Fruit fly (Drosophila melanogaster) whole organism, prepupa: Measurements from ENCODE around the gene Sos.

Source experiments
- Blimp-1 ChIP-seq: fragments of 200-800 bp; sonication (Bioruptor generic); optimal IDR thresholded peaks from 3 replicates; lab custom pipeline; 2017; ENCODE audit warnings: missing biosample characterization, missing genetic modification characterization, mild to moderate bottlenecking, moderate library complexity, missing genetic modification reagents
- CG10669 ChIP-seq: fragments of 200-800 bp; sonication (Bioruptor generic); optimal IDR thresholded peaks from 3 replicates; lab custom pipeline; 2018; ENCODE audit warnings: missing biosample characterization, mild to moderate bottlenecking, missing genetic modification characterization, moderate library complexity
- CG11294 ChIP-seq: fragments of 200-800 bp; sonication (Bioruptor generic); IDR thresholded peaks from 2 replicates; pipeline ENCODE4 v1.3.6; 2022; ENCODE audit warnings: missing biosample characterization, missing genetic modification characterization
- CG11762 ChIP-seq: fragments of 200-800 bp; sonication (Bioruptor generic); optimal IDR thresholded peaks from 3 replicates; lab custom pipeline; 2016; ENCODE audit warnings: missing biosample characterization, missing genetic modification characterization; ENCODE audit not compliant: insufficient read depth
- CG3032 ChIP-seq: fragments of 200-800 bp; optimal IDR thresholded peaks from 2 replicates; lab custom pipeline; 2019; ENCODE audit warnings: missing biosample characterization, mild to moderate bottlenecking, missing genetic modification characterization, moderate library complexity
- CG32006 ChIP-seq: fragments of 200-800 bp; sonication (Bioruptor generic); optimal IDR thresholded peaks from 3 replicates; lab custom pipeline; 2017; ENCODE audit warnings: missing biosample characterization, mild to moderate bottlenecking, missing genetic modification characterization
- CG34406 ChIP-seq: fragments of 200-800 bp; sonication (Bioruptor generic); optimal IDR thresholded peaks from 3 replicates; lab custom pipeline; 2016; ENCODE audit warnings: missing biosample characterization, missing genetic modification characterization
- CG6276 ChIP-seq: fragments of 200-800 bp; sonication (Bioruptor generic); optimal IDR thresholded peaks from 2 replicates; lab custom pipeline; 2017; ENCODE audit warnings: missing biosample characterization, mild to moderate bottlenecking, missing genetic modification characterization
- CG6792 ChIP-seq: fragments of 200-800 bp; sonication (Bioruptor generic); optimal IDR thresholded peaks from 3 replicates; lab custom pipeline; 2016; ENCODE audit warnings: missing biosample characterization, missing genetic modification characterization
- CG6808 ChIP-seq: fragments of 200-800 bp; sonication (Bioruptor generic); optimal IDR thresholded peaks from 3 replicates; lab custom pipeline; 2017; ENCODE audit warnings: missing biosample characterization, missing genetic modification characterization, mild to moderate bottlenecking, moderate library complexity, missing genetic modification reagents
- CG6854 ChIP-seq: fragments of 200-800 bp; sonication (Bioruptor generic); optimal IDR thresholded peaks from 2 replicates; lab custom pipeline; 2017; ENCODE audit warnings: missing biosample characterization, mild to moderate bottlenecking, missing genetic modification characterization
- CG9139 ChIP-seq: fragments of 200-800 bp; sonication (Bioruptor generic); optimal IDR thresholded peaks from 3 replicates; lab custom pipeline; 2017; ENCODE audit warnings: missing biosample characterization, mild to moderate bottlenecking, missing genetic modification characterization
- Eip78C ChIP-seq: fragments of 200-800 bp; sonication (Bioruptor generic); peaks from one replicate; lab custom pipeline; 2016; ENCODE audit warnings: missing biosample characterization, missing genetic modification characterization
- Hr38 ChIP-seq: sonication (Bioruptor generic); optimal IDR thresholded peaks from 2 replicates; lab custom pipeline; 2016; ENCODE audit warnings: missing biosample characterization, missing genetic modification characterization
- Sox15 ChIP-seq: fragments of 200-800 bp; sonication (Bioruptor generic); optimal IDR thresholded peaks from 3 replicates; lab custom pipeline; 2016; ENCODE audit warnings: missing biosample characterization, missing genetic modification characterization
- dac ChIP-seq: fragments of 200-800 bp; sonication (Bioruptor generic); optimal IDR thresholded peaks from 2 replicates; lab custom pipeline; 2017; ENCODE audit warnings: missing biosample characterization, mild to moderate bottlenecking, missing genetic modification characterization
- eg ChIP-seq: fragments of 200-800 bp; sonication (Bioruptor generic); IDR thresholded peaks from 3 replicates; pipeline ENCODE4 v1.3.6; 2022; ENCODE audit warnings: missing biosample characterization, missing genetic modification characterization
- esn ChIP-seq: fragments of 200-800 bp; sonication (Bioruptor generic); optimal IDR thresholded peaks from 2 replicates; lab custom pipeline; 2016; ENCODE audit warnings: missing biosample characterization, mild to moderate bottlenecking, missing genetic modification characterization, moderate library complexity
- fd59A ChIP-seq: fragments of 200-800 bp; sonication (Bioruptor generic); optimal IDR thresholded peaks from 2 replicates; lab custom pipeline; 2017; ENCODE audit warnings: missing biosample characterization, mild to moderate bottlenecking, missing genetic modification characterization, missing genetic modification reagents
- fd85E ChIP-seq: fragments of 200-800 bp; sonication (Bioruptor generic); optimal IDR thresholded peaks from 3 replicates; lab custom pipeline; 2016; ENCODE audit warnings: missing biosample characterization, missing genetic modification characterization
- fkh ChIP-seq: fragments of 200-800 bp; sonication (Bioruptor generic); optimal IDR thresholded peaks from 3 replicates; lab custom pipeline; 2017; ENCODE audit warnings: missing biosample characterization, mild to moderate bottlenecking, missing genetic modification characterization, moderate library complexity
- lz ChIP-seq: fragments of 200-800 bp; sonication (Bioruptor generic); optimal IDR thresholded peaks from 3 replicates; lab custom pipeline; 2016; ENCODE audit warnings: missing biosample characterization, missing genetic modification characterization
- net ChIP-seq: fragments of 200-800 bp; sonication (Bioruptor generic); optimal IDR thresholded peaks from 3 replicates; lab custom pipeline; 2016; ENCODE audit warnings: missing biosample characterization, missing genetic modification characterization
- pdm3 ChIP-seq: fragments of 200-800 bp; sonication (Bioruptor generic); optimal IDR thresholded peaks from 3 replicates; lab custom pipeline; 2016; ENCODE audit warnings: missing biosample characterization, missing genetic modification characterization
- spab ChIP-seq: fragments of 200-800 bp; sonication (Bioruptor generic); optimal IDR thresholded peaks from 2 replicates; lab custom pipeline; 2017; ENCODE audit warnings: missing biosample characterization, mild to moderate bottlenecking, missing genetic modification characterization, missing genetic modification reagents
- ss ChIP-seq, 2 experiments: fragments of 200-800 bp; sonication (Bioruptor generic); optimal IDR thresholded peaks; 2 replicates in 1 of 2; 3 replicates in 1 of 2; lab custom pipeline; 2017 to 2018; ENCODE audit warnings: mild to moderate bottlenecking in 2 of 2, missing biosample characterization in 2 of 2, missing genetic modification characterization in 2 of 2, moderate library complexity in 1 of 2
- topi ChIP-seq: fragments of 200-800 bp; sonication (Bioruptor generic); optimal IDR thresholded peaks from 3 replicates; lab custom pipeline; 2016; ENCODE audit warnings: missing biosample characterization, missing genetic modification characterization
- vri ChIP-seq: fragments of 200-800 bp; sonication (Bioruptor generic); optimal IDR thresholded peaks from 3 replicates; lab custom pipeline; 2016; ENCODE audit warnings: missing biosample characterization, mild to moderate bottlenecking, missing genetic modification characterization

Gene Sos

DNA sequence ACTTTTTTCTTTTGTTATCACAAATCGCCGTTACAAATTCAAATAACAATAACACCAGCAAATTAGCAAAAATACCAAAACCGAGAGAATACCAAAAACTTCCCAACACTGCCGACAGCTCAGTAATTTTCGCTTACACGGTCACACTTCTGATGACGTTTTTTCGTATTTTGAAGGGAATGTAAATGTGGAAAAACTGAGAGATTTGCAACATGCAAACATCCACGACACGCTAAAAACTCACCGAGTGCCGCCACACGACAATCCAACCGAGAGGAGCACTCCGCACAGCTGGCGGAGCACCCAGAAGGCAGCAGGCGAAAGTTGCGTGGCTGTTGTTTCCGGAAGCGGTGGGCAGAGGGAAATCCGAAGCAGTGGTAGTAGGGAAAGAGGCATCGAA is 20.2 kb upstream of the Sos start, which contains the start of gene Sec71:
TSS of gene Sec71 (plus strand) at position 117 of the 400 bp plus-strand sequence.
- peak; percentile 19 for TF ChIP-seq CG6854 (GFP tag; lab: Kevin White, UChicago)
- TF ChIP-seq Sox15 (GFP tag; lab: Kevin White, UChicago): no peak
- no peak for TF ChIP-seq Hr38 (GFP tag; lab: Kevin White, UChicago)
- TF ChIP-seq lz (GFP tag; lab: Kevin White, UChicago): no peak
- peak; percentile 11 for TF ChIP-seq esn
- TF ChIP-seq CG9139: no peak
- TF ChIP-seq CG11294: no peak

DNA sequence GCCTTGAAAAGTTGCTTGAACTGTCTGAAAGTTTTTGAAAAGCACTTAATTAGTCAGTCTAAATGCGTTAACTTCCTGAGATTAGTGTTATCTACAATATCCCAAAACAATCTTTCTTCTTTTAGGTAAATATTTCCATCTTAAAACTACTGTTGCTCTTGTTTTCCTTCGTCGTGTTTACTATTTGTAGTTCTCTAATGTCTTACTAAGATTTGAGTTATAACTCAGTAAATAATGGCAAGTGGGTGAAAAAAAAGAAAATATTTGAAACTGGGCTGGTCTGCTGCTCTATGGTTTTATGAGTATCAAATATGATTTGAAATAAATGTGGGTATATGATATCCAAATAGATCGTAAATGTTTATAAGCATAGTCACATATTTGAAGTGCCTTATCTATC is 12.4 kb upstream of the Sos start:
- TF ChIP-seq fkh (GFP tag; lab: Kevin White, UChicago): peak; percentile 42
- no peak for TF ChIP-seq net (GFP tag; lab: Kevin White, UChicago)

- no peak for TF ChIP-seq pdm3 (GFP tag; lab: Kevin White, UChicago)
- no peak for TF ChIP-seq dac (GFP tag; lab: Kevin White, UChicago)
- no peak for TF ChIP-seq CG6792 (GFP tag; lab: Kevin White, UChicago)
- TF ChIP-seq eg (GFP tag; lab: Robert Waterston, UW): no peak
- no peak for TF ChIP-seq CG34406 (GFP tag; lab: Kevin White, UChicago)
- no peak for TF ChIP-seq topi
- TF ChIP-seq CG6276: no peak
- no peak for TF ChIP-seq CG3032 (tag; lab: Kevin White, UChicago)
- no peak for TF ChIP-seq fd59A (GFP tag; lab: Kevin White, UChicago)
- no peak for TF ChIP-seq ss (GFP tag; optimal IDR thresholded peaks at IDR 0.05; lab: Kevin White, UChicago)
- TF ChIP-seq lz (GFP tag; lab: Kevin White, UChicago): no peak
- TF ChIP-seq Eip78C: no peak
- TF ChIP-seq, all 60 proteins: peak for 0
Observed at dm6 chr2L:13802075-13802639, 11.5 kb upstream of the Sos start.

DNA sequence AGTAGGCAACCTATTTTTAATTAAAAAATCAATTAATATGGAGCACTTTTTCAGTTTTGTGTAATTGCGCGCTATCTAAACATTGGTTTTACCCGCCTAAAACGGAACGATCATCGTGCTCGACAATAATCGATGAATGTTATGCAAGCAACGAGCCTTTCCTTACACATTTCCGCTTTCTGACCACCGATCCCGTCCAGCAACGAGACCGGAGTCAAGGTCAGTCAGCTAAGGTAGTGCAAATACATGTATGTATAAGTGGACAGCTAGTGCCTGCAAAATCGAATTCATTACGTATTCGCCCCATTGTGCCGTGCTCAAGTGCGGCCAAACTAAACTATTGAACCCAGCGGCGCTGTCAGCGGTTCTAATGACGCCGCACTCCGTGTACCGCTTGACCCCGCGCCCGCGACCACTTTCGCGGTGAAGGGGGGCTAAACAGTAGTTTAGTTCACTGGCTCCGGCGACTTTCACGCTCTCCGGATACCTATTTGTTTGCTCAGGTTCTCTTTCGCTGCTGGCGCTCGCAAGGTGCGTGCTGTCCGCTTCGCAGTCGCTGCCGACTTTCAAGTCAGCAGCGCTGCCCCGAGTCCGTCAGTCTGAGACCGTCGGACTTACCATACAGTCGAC is 10.5 kb upstream of the Sos start, which contains the start of gene CAH1:
TSS of gene CAH1 (plus strand) at position 595 of the 630 bp plus-strand sequence.
- TF ChIP-seq fkh (GFP tag; lab: Kevin White, UChicago) (peak; percentile 12), net (GFP tag; lab: Kevin White, UChicago) (no peak), eg (GFP tag; lab: Robert Waterston, UW) (peak; percentile 33; the same call in 1 of the 3 replicates), CG32006 (no peak)

DNA sequence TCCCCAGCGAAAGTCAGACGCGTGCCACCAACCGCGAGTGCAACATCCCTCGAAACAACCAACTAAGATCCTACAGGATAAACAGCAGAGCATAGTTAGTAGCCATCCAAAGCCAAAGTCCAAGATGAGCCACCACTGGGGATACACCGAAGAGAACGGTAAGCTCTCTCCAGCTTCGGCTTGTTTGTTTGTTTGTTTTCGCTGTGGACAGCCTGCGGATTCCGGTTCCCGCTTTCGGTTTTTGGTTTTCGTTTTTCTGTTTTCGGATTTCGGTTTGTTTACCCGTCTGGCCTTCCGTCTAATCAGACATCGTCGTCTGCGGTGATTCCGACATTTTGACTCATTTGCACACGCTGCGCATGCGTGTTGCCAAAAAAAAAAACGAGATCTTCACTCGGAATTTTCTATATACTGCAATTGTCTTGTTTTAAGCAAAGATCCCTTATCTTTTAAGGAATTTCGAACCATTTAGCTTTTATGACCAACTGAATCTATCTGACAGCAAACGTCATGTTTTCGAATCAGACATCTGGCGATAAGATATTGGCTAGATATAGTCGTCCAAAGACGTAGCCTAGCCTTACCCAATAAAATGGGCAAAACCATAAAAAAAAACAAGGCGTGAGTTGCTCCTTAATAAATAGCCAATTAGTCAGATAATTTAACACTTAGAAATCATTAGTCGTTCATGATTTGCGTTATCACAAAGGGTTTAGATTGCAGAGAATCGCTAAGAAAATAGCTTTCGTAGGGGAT is 9.6 kb upstream of the Sos start:
- TF ChIP-seq CG6854 (GFP tag; lab: Kevin White, UChicago) (peak; percentile 41), Blimp-1 (GFP tag; lab: Kevin White, UChicago) (peak; percentile 28), CG6276 (peak; percentile 19), CG6808 (GFP tag; lab: Kevin White, UChicago) (peak; percentile 10), fkh (GFP tag; lab: Kevin White, UChicago) (peak; percentile 28), spab (GFP tag; lab: Kevin White, UChicago) (no peak), Eip78C (peak; percentile 53), fd85E (GFP tag; lab: Kevin White, UChicago) (no peak), net (GFP tag; lab: Kevin White, UChicago) (peak; percentile 0), eg (GFP tag; lab: Robert Waterston, UW) (peak; percentile 9; the same call in 1 of the 3 replicates), CG10669 (no peak), vri (GFP tag; lab: Kevin White, UChicago) (peak; percentile 38), CG34406 (GFP tag; lab: Kevin White, UChicago) (no peak), ss (GFP tag; optimal IDR thresholded peaks at IDR 0.05; lab: Kevin White, UChicago) (peak in 1 of 2 experiments; percentile 16), CG11762 (GFP tag; lab: Kevin White, UChicago) (no peak)
